Worm (Caenorhabditis elegans) whole organism, late embryonic: ENCODE data around the gene C34H4.2.
A peak's percentile ranks its signal among the peaks of the same experiment; 100 is the strongest.

Source experiments
- F13H6.1 ChIP-seq: sonication (generic microtip); optimal IDR thresholded peaks from 2 replicates; lab custom pipeline; 2016; ENCODE audit warnings: missing genetic modification characterization, missing compliant biosample characterization
- ceh-24 ChIP-seq: sonication (generic microtip); optimal IDR thresholded peaks from 2 replicates; lab custom pipeline; 2016; ENCODE audit warnings: mild to moderate bottlenecking, missing genetic modification characterization, missing compliant biosample characterization
- ceh-30 ChIP-seq: fragments of 150-350 bp; optimal IDR thresholded peaks from 2 replicates; lab custom pipeline; 2014; ENCODE audit warnings: missing biosample characterization, missing genetic modification characterization
- ceh-45 ChIP-seq: fragments of 200-800 bp; sonication (Bioruptor generic); IDR thresholded peaks from 2 replicates; pipeline ENCODE4 v1.3.6; 2022; ENCODE audit warnings: missing genetic modification reagents, missing genetic modification characterization, missing compliant biosample characterization
- elt-2 ChIP-seq: sonication (generic microtip); optimal IDR thresholded peaks from 2 replicates; lab custom pipeline; 2016; ENCODE audit warnings: missing genetic modification reagents, missing genetic modification characterization, missing compliant biosample characterization

- TF ChIP-seq ceh-45 (GFP tag; lab: Robert Waterston, UW) (no peak), ceh-30 (tag; lab: Kevin White, UChicago) (peak; percentile 64), ceh-24 (tag; lab: Kevin White, UChicago) (peak; percentile 27), F13H6.1 (tag; lab: Kevin White, UChicago) (peak; percentile 82), elt-2 (tag; lab: Kevin White, UChicago) (peak; percentile 92)
Measured at ce11 chrIV:1595802-1596201, 42.2 kb downstream of the C34H4.2 start, which contains the start of gene npp-8.
